Worm (Caenorhabditis elegans): ENCODE measurements around the gene F01G10.6.

The F01G10.6 gene

ce11 chrIV:10239045-10239444, 11.6 kb upstream of the F01G10.6 start, which contains the start of gene ech-8 (continued):
- TF ChIP-seq zag-1 (tag; optimal IDR thresholded peaks at IDR 0.05) (no peak), jun-1 (tag; optimal IDR thresholded peaks at IDR 0.05) (no peak), daf-16 (GFP tag; optimal IDR thresholded peaks at IDR 0.05) (no peak), daf-16 (tag; optimal IDR thresholded peaks at IDR 0.05) (peak; percentile 79), ctbp-1 (GFP tag; IDR thresholded peaks at IDR 0.05) (no peak), dve-1 (tag; optimal IDR thresholded peaks at IDR 0.05; ENCODE audit: insufficient read depth) (peak; percentile 52), lir-3 (tag; optimal IDR thresholded peaks at IDR 0.05) (no peak), nhr-77 (tag; optimal IDR thresholded peaks at IDR 0.05) (peak; percentile 32), F10B5.3 (tag; optimal IDR thresholded peaks at IDR 0.05) (no peak), spr-3 (GFP tag; optimal IDR thresholded peaks at IDR 0.05) (no peak)

ce11 chrIV:10236106-10236505, 8.7 kb upstream of the F01G10.6 start:
- no peak for TF ChIP-seq daf-16 (GFP tag; optimal IDR thresholded peaks at IDR 0.05)
- TF ChIP-seq daf-16 (tag; optimal IDR thresholded peaks at IDR 0.05) = peak; percentile 60
- no peak for TF ChIP-seq nhr-76 (tag; optimal IDR thresholded peaks at IDR 0.05)
- TF ChIP-seq ces-1 (GFP tag; optimal IDR thresholded peaks at IDR 0.05) = no peak
- TF ChIP-seq zag-1 (tag; optimal IDR thresholded peaks at IDR 0.05) = no peak
- no peak for TF ChIP-seq F37D6.2 (tag; optimal IDR thresholded peaks at IDR 0.05)
- no peak for TF ChIP-seq dpl-1 (GFP tag; optimal IDR thresholded peaks at IDR 0.05)
- no peak for TF ChIP-seq pha-4 (GFP tag; IDR thresholded peaks at IDR 0.05)
- TF ChIP-seq pha-4 (tag; optimal IDR thresholded peaks at IDR 0.05) = no peak
- TF ChIP-seq hlh-11 (tag; optimal IDR thresholded peaks at IDR 0.05) = peak; percentile 52
- TF ChIP-seq ztf-11 (tag; optimal IDR thresholded peaks at IDR 0.05) = no peak
- no peak for TF ChIP-seq lin-39 (tag; optimal IDR thresholded peaks at IDR 0.05)
- TF ChIP-seq lin-29 (GFP tag; IDR thresholded peaks at IDR 0.05) = no peak
- TF ChIP-seq madf-5 (GFP tag; IDR thresholded peaks at IDR 0.05) = no peak
- no peak for TF ChIP-seq attf-4 (tag; optimal IDR thresholded peaks at IDR 0.05)
- no peak for TF ChIP-seq lin-13 (GFP tag; optimal IDR thresholded peaks at IDR 0.05)
- no peak for TF ChIP-seq egl-27 (tag; optimal IDR thresholded peaks at IDR 0.05)
- TF ChIP-seq lin-1 (GFP tag; IDR thresholded peaks at IDR 0.05) = 0 out of 2 replicates have a peak, but pooled peaks have one; percentile 30
- no peak for TF ChIP-seq hlh-30 (tag; optimal IDR thresholded peaks at IDR 0.05; ENCODE audit: insufficient read depth)
- TF ChIP-seq aha-1 (tag) = no peak
- TF ChIP-seq dve-1 (tag; optimal IDR thresholded peaks at IDR 0.05; ENCODE audit: insufficient read depth) = peak; percentile 74
- no peak for TF ChIP-seq mxl-3 (GFP tag; optimal IDR thresholded peaks at IDR 0.05)
- TF ChIP-seq Y105C5A.15 (GFP tag; IDR thresholded peaks at IDR 0.05) = no peak
- TF ChIP-seq zip-11 (GFP tag; IDR thresholded peaks at IDR 0.05) = no peak
- TF ChIP-seq jun-1 (tag; optimal IDR thresholded peaks at IDR 0.05) = no peak
- no peak for TF ChIP-seq mdl-1 (tag; optimal IDR thresholded peaks at IDR 0.05)
- no peak for TF ChIP-seq nhr-11 (tag; optimal IDR thresholded peaks at IDR 0.05)
- TF ChIP-seq cey-2 (tag; optimal IDR thresholded peaks at IDR 0.05; ENCODE audit: borderline replicate concordance, insufficient read depth) = no peak
- TF ChIP-seq mdt-29 (GFP tag; IDR thresholded peaks at IDR 0.05) = no peak
- peak; percentile 68 for TF ChIP-seq nhr-28 (tag; optimal IDR thresholded peaks at IDR 0.05)
- no peak for TF ChIP-seq nhr-42 (GFP tag; IDR thresholded peaks at IDR 0.05)
- no peak for TF ChIP-seq arid-1 (GFP tag; conservative IDR thresholded peaks at IDR 0.05)
- TF ChIP-seq dmd-6 (GFP tag; IDR thresholded peaks at IDR 0.05) = peak; percentile 71
- peak; percentile 89 for TF ChIP-seq pqm-1 (tag; optimal IDR thresholded peaks at IDR 0.05)
- no peak for TF ChIP-seq unc-62 (GFP tag; optimal IDR thresholded peaks at IDR 0.05 in 1 of 2)
- no peak for TF ChIP-seq unc-62 (tag; optimal IDR thresholded peaks at IDR 0.05)
- TF ChIP-seq spr-3 (GFP tag; optimal IDR thresholded peaks at IDR 0.05) = no peak
- TF ChIP-seq nhr-77 (tag; optimal IDR thresholded peaks at IDR 0.05) = peak; percentile 52
- TF ChIP-seq php-3 (GFP tag; IDR thresholded peaks at IDR 0.05) = no peak
- TF ChIP-seq zfp-2 (tag; optimal IDR thresholded peaks at IDR 0.05) = no peak
- TF ChIP-seq ceh-82 (tag; optimal IDR thresholded peaks at IDR 0.05) = no peak
- no peak for TF ChIP-seq ceh-44 (GFP tag; IDR thresholded peaks at IDR 0.05)
- no peak for TF ChIP-seq nhr-111 (GFP tag; optimal IDR thresholded peaks at IDR 0.05)
- TF ChIP-seq lin-15B (tag; optimal IDR thresholded peaks at IDR 0.05) = no peak
- no peak for TF ChIP-seq madf-9 (GFP tag; conservative IDR thresholded peaks at IDR 0.05)

Measured in whole organism, L4 larva.